Worm (Caenorhabditis elegans): ENCODE results near the gene let-756.

ce11 chrIII:6411914-6412313 lies 5.0 kb downstream of the let-756 start, which contains the start of gene C05D11.5:
- TF ChIP-seq nhr-237 (tag; optimal IDR thresholded peaks at IDR 0.05) (no peak), elt-3 (tag; optimal IDR thresholded peaks at IDR 0.05) (no peak), tbx-8 (GFP tag; optimal IDR thresholded peaks at IDR 0.05) (no peak), lin-13 (tag; optimal IDR thresholded peaks at IDR 0.05) (no peak), ceh-39 (tag; optimal IDR thresholded peaks at IDR 0.05) (no peak), unc-62 (GFP tag; optimal IDR thresholded peaks at IDR 0.05) (no peak), nhr-12 (tag; optimal IDR thresholded peaks at IDR 0.05) (no peak), snpc-4 (tag; optimal IDR thresholded peaks at IDR 0.05) (no peak), pha-4 (tag; optimal IDR thresholded peaks at IDR 0.05) (no peak), ces-1 (GFP tag; optimal IDR thresholded peaks at IDR 0.05) (no peak), lin-32 (GFP tag; optimal IDR thresholded peaks at IDR 0.05) (no peak), mep-1 (tag; optimal IDR thresholded peaks at IDR 0.05) (no peak), sptf-1 (tag; optimal IDR thresholded peaks at IDR 0.05) (no peak), unc-39 (tag; optimal IDR thresholded peaks at IDR 0.05) (no peak)
